Fruit fly (Drosophila melanogaster) whole organism, adult: Measurements from ENCODE around the gene Ets21C.

ENCODE experiments used
- CG11617 ChIP-seq: fragments of 200-800 bp; sonication (Bioruptor generic); optimal IDR thresholded peaks from 2 replicates; lab custom pipeline; 2017; ENCODE audit warnings: mild to moderate bottlenecking, missing biosample characterization, missing genetic modification reagents, missing genetic modification characterization
- CG12768 ChIP-seq: fragments of 200-800 bp; sonication (Bioruptor generic); optimal IDR thresholded peaks from 2 replicates; lab custom pipeline; 2017; ENCODE audit warnings: missing biosample characterization, missing genetic modification characterization, mild to moderate bottlenecking, moderate library complexity, missing genetic modification reagents
- CG14711 ChIP-seq: fragments of 200-800 bp; sonication (Bioruptor generic); optimal IDR thresholded peaks from 2 replicates; lab custom pipeline; 2018; ENCODE audit warnings: missing biosample characterization, mild to moderate bottlenecking, missing genetic modification characterization, moderate library complexity
- CG1620 ChIP-seq: fragments of 200-800 bp; sonication (Bioruptor generic); optimal IDR thresholded peaks from 2 replicates; lab custom pipeline; 2016; ENCODE audit warnings: missing biosample characterization, missing genetic modification characterization
- CG33017 ChIP-seq: fragments of 200-800 bp; sonication (Bioruptor generic); optimal IDR thresholded peaks from 2 replicates; lab custom pipeline; 2018; ENCODE audit warnings: missing biosample characterization, mild to moderate bottlenecking, missing genetic modification characterization, moderate library complexity
- CG5204 ChIP-seq: fragments of 200-800 bp; sonication (Bioruptor generic); optimal IDR thresholded peaks from 2 replicates; lab custom pipeline; 2016; ENCODE audit warnings: missing biosample characterization, missing genetic modification characterization
- CG7045 ChIP-seq: fragments of 200-800 bp; sonication (Bioruptor generic); optimal IDR thresholded peaks from 2 replicates; lab custom pipeline; 2017; ENCODE audit warnings: missing biosample characterization, mild to moderate bottlenecking, missing genetic modification characterization
- CG7101 ChIP-seq: fragments of 200-800 bp; sonication (Bioruptor generic); optimal IDR thresholded peaks from 2 replicates; lab custom pipeline; 2018; ENCODE audit warnings: missing biosample characterization, mild to moderate bottlenecking, missing genetic modification characterization, moderate library complexity
- Clk ChIP-seq: fragments of 200-800 bp; sonication (Bioruptor generic); optimal IDR thresholded peaks from 2 replicates; lab custom pipeline; 2017; ENCODE audit warnings: missing biosample characterization, missing genetic modification characterization
- Crg-1 ChIP-seq: fragments of 200-800 bp; sonication (Bioruptor generic); optimal IDR thresholded peaks from 2 replicates; lab custom pipeline; 2016; ENCODE audit warnings: missing biosample characterization, missing genetic modification characterization
- Hr96 ChIP-seq: fragments of 200-800 bp; sonication (Bioruptor generic); optimal IDR thresholded peaks from 2 replicates; lab custom pipeline; 2016; ENCODE audit warnings: missing biosample characterization, missing genetic modification characterization
- Mnt ChIP-seq: fragments of 200-800 bp; sonication (Bioruptor generic); optimal IDR thresholded peaks from 2 replicates; lab custom pipeline; 2016; ENCODE audit warnings: missing biosample characterization, mild to moderate bottlenecking, missing genetic modification characterization
- bab1 ChIP-seq: fragments of 200-800 bp; sonication (Bioruptor generic); optimal IDR thresholded peaks from 3 replicates; lab custom pipeline; 2019; ENCODE audit warnings: missing biosample characterization, mild to moderate bottlenecking, missing genetic modification characterization, moderate library complexity
- cic ChIP-seq: fragments of 200-800 bp; sonication (Bioruptor generic); optimal IDR thresholded peaks from 2 replicates; lab custom pipeline; 2017; ENCODE audit warnings: missing biosample characterization, mild to moderate bottlenecking, missing genetic modification characterization, moderate library complexity
- cnc ChIP-seq, 2 experiments: fragments of >200 bp; optimal IDR thresholded peaks; 2 replicates each; lab custom pipeline; 2017
- kay ChIP-seq: fragments of 200-800 bp; sonication (Bioruptor generic); peaks from one replicate; lab custom pipeline; 2016; ENCODE audit warnings: missing biosample characterization, missing genetic modification characterization, borderline replicate concordance
- ovo ChIP-seq: fragments of 200-800 bp; sonication (Bioruptor generic); optimal IDR thresholded peaks from 2 replicates; lab custom pipeline; 2016; ENCODE audit warnings: missing biosample characterization, missing genetic modification characterization
- pad ChIP-seq: fragments of 200-800 bp; sonication (Bioruptor generic); optimal IDR thresholded peaks from 3 replicates; lab custom pipeline; 2017; ENCODE audit warnings: missing biosample characterization, missing genetic modification characterization, mild to moderate bottlenecking, moderate library complexity, missing genetic modification reagents
- tj ChIP-seq: fragments of 200-800 bp; sonication (Bioruptor generic); optimal IDR thresholded peaks from 3 replicates; lab custom pipeline; 2017; ENCODE audit warnings: missing biosample characterization, mild to moderate bottlenecking, missing genetic modification characterization, moderate library complexity
- toe ChIP-seq: fragments of 200-800 bp; sonication (Bioruptor generic); optimal IDR thresholded peaks from 2 replicates; lab custom pipeline; 2016; ENCODE audit warnings: missing biosample characterization, missing genetic modification characterization

Gene Ets21C

dm6 chr2L:523165-523835 is 29.4 kb downstream of the Ets21C start:
- TF ChIP-seq bab1 (GFP tag; lab: Kevin White, UChicago) (peak; percentile 28), Crg-1 (GFP tag; lab: Kevin White, UChicago) (no peak), Hr96 (GFP tag; lab: Kevin White, UChicago) (peak; percentile 13), CG11617 (GFP tag; lab: Kevin White, UChicago) (no peak), kay (no peak), cic (GFP tag; lab: Kevin White, UChicago) (peak; percentile 3), CG14711 (tag; lab: Kevin White, UChicago) (no peak), cnc (optimal IDR thresholded peaks at IDR 0.05; lab: Kevin White, UChicago) (no peak), Clk (GFP tag; lab: Kevin White, UChicago) (no peak), tj (GFP tag; lab: Kevin White, UChicago) (peak; percentile 21), ovo (GFP tag; lab: Kevin White, UChicago) (no peak), Mnt (GFP tag; lab: Kevin White, UChicago) (no peak), CG1620 (GFP tag; lab: Kevin White, UChicago) (no peak), toe (GFP tag; lab: Kevin White, UChicago) (no peak), pad (no peak), CG12768 (GFP tag; lab: Kevin White, UChicago) (no peak)

dm6 chr2L:522752-523151 is 30.0 kb downstream of the Ets21C start:
- TF ChIP-seq CG14711 (tag; lab: Kevin White, UChicago), result no peak
- TF ChIP-seq Mnt (GFP tag; lab: Kevin White, UChicago), result no peak
- TF ChIP-seq Crg-1 (GFP tag; lab: Kevin White, UChicago), result no peak
- no peak for TF ChIP-seq CG1620 (GFP tag; lab: Kevin White, UChicago)
- no peak for TF ChIP-seq Hr96 (GFP tag; lab: Kevin White, UChicago)
- TF ChIP-seq cic (GFP tag; lab: Kevin White, UChicago), result no peak
- TF ChIP-seq tj (GFP tag; lab: Kevin White, UChicago), result no peak
- no peak for TF ChIP-seq CG7101 (tag; lab: Kevin White, UChicago)
- no peak for TF ChIP-seq toe (GFP tag; lab: Kevin White, UChicago)
- TF ChIP-seq CG33017 (tag; lab: Kevin White, UChicago), result no peak
- TF ChIP-seq CG11617 (GFP tag; lab: Kevin White, UChicago), result no peak
- no peak for TF ChIP-seq cnc (optimal IDR thresholded peaks at IDR 0.05; lab: Kevin White, UChicago)
- no peak for TF ChIP-seq CG7045 (GFP tag; lab: Kevin White, UChicago)
- TF ChIP-seq CG5204 (GFP tag; lab: Kevin White, UChicago), result no peak
- no peak for TF ChIP-seq CG12768 (GFP tag; lab: Kevin White, UChicago)
- no peak for TF ChIP-seq kay
- TF ChIP-seq bab1 (GFP tag; lab: Kevin White, UChicago), result no peak

dm6 chr2L:521940-522632 is 30.6 kb downstream of the Ets21C start:
- TF ChIP-seq CG11617 (GFP tag; lab: Kevin White, UChicago), result no peak
- no peak for TF ChIP-seq toe (GFP tag; lab: Kevin White, UChicago)
- TF ChIP-seq CG5204 (GFP tag; lab: Kevin White, UChicago), result no peak
- TF ChIP-seq cnc (optimal IDR thresholded peaks at IDR 0.05; lab: Kevin White, UChicago), result no peak
- TF ChIP-seq CG33017 (tag; lab: Kevin White, UChicago), result no peak
- no peak for TF ChIP-seq Clk (GFP tag; lab: Kevin White, UChicago)
- TF ChIP-seq CG12768 (GFP tag; lab: Kevin White, UChicago), result no peak
- TF ChIP-seq CG7045 (GFP tag; lab: Kevin White, UChicago), result no peak

- TF ChIP-seq CG5204 (GFP tag; lab: Kevin White, UChicago), result no peak
- peak; percentile 55 for TF ChIP-seq tj (GFP tag; lab: Kevin White, UChicago)
- TF ChIP-seq cic (GFP tag; lab: Kevin White, UChicago), result no peak
Measured at dm6 chr2L:521001-521827, 31.5 kb downstream of the Ets21C start.

dm6 chr2L:520331-521000 is 32.3 kb downstream of the Ets21C start:
- TF ChIP-seq CG1620 (GFP tag; lab: Kevin White, UChicago) (no peak), CG7101 (tag; lab: Kevin White, UChicago) (peak; percentile 39), bab1 (GFP tag; lab: Kevin White, UChicago) (peak; percentile 41)
